Fruit fly (Drosophila melanogaster): ENCODE results near the gene CG14275.

DNA sequence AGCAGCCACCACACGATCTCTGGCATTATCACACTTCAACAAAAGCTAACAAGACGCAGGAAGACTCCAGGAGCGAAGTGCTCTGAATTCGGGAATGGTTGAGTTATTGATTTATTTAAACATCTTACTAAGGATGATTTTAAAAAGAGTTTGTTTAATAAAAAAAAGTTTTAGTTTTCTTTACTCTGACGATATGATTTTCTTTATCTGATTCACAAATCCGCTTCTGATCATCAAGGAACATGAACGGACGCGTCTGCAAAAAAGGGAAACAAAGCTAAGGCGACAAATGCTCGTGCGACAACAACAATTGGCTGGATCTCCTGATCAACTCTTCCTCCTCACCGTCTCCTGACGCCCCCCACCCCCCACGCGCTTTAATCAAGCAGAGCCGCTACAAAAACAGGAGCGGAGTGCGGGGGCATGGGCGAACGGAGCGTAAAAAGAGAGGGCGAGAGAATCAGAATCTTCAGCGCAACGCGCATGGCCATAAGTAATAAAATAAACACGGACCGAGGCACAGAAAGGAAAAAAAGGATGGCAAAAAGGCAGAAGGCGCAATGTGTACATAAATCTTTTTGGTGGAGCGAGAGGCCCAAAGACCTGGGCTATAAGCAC lies 28.0 kb upstream of the CG14275 start:
- TF ChIP-seq CG8478 (optimal IDR thresholded peaks at IDR 0.05) (no peak), CTCF (optimal IDR thresholded peaks at IDR 0.05) (no peak)

Data from S2 (cell line).